Worm (Caenorhabditis elegans) whole organism, L2 larva: Measurements from ENCODE around the gene mig-13.
A peak's percentile ranks its signal among the peaks of the same experiment; 100 is the strongest.

Experiments
- C34F6.9 ChIP-seq: fragments of 150-350 bp; optimal IDR thresholded peaks from 2 replicates; lab custom pipeline; 2014; ENCODE audit warnings: missing biosample characterization, missing genetic modification characterization
- F13H6.1 ChIP-seq: sonication (generic microtip); optimal IDR thresholded peaks from 2 replicates; lab custom pipeline; 2016; ENCODE audit warnings: missing genetic modification characterization, missing compliant biosample characterization
- R02D3.7 ChIP-seq: fragments of 150-350 bp; optimal IDR thresholded peaks from 2 replicates; lab custom pipeline; 2014; ENCODE audit warnings: missing biosample characterization, missing genetic modification characterization
- Y55F3AM.14 ChIP-seq: fragments of 200-800 bp; sonication (Bioruptor generic); optimal IDR thresholded peaks from 2 replicates; lab custom pipeline; 2018; ENCODE audit warnings: mild to moderate bottlenecking, missing genetic modification characterization, missing compliant biosample characterization
- ZK546.5 ChIP-seq: sonication (generic microtip); optimal IDR thresholded peaks from 2 replicates; lab custom pipeline; 2017; ENCODE audit warnings: missing biosample characterization, missing genetic modification characterization
- alr-1 ChIP-seq: fragments of 150-350 bp; optimal IDR thresholded peaks from 2 replicates; lab custom pipeline; 2014; ENCODE audit warnings: missing biosample characterization, missing genetic modification characterization
- aly-2 ChIP-seq: fragments of 150-350 bp; optimal IDR thresholded peaks from 2 replicates; lab custom pipeline; 2014; ENCODE audit warnings: missing biosample characterization, missing genetic modification characterization
- ama-1 ChIP-seq: fragments of 150-350 bp; optimal IDR thresholded peaks from 2 replicates; lab custom pipeline; 2018; ENCODE audit warnings: inconsistent platforms
- blmp-1 ChIP-seq: sonication (generic microtip); optimal IDR thresholded peaks from 2 replicates; lab custom pipeline; 2017; ENCODE audit warnings: missing genetic modification characterization, mild to moderate bottlenecking, missing compliant biosample characterization, antibody characterized with exemption, moderate library complexity; ENCODE audit not compliant: insufficient read depth
- ceh-16 ChIP-seq: fragments of 150-350 bp; optimal IDR thresholded peaks from 2 replicates; lab custom pipeline; 2014; ENCODE audit warnings: missing biosample characterization, missing genetic modification characterization
- ceh-82 ChIP-seq: fragments of 150-350 bp; optimal IDR thresholded peaks from 2 replicates; lab custom pipeline; 2014; ENCODE audit warnings: missing biosample characterization, missing genetic modification characterization
- crh-2 ChIP-seq: sonication (generic microtip); optimal IDR thresholded peaks from 2 replicates; lab custom pipeline; 2017; ENCODE audit warnings: missing biosample characterization, missing genetic modification characterization
- dmd-4 ChIP-seq: sonication (generic microtip); optimal IDR thresholded peaks from 2 replicates; lab custom pipeline; 2017; ENCODE audit warnings: missing biosample characterization, missing genetic modification characterization
- egl-27 ChIP-seq: sonication (generic microtip); optimal IDR thresholded peaks from 3 replicates; lab custom pipeline; 2017; ENCODE audit warnings: missing biosample characterization, missing genetic modification reagents, missing genetic modification characterization
- elt-1 ChIP-seq: fragments of 150-350 bp; optimal IDR thresholded peaks from 2 replicates; lab custom pipeline; 2014; ENCODE audit warnings: missing biosample characterization, missing genetic modification characterization
- elt-3 ChIP-seq: sonication (generic microtip); optimal IDR thresholded peaks from 2 replicates; lab custom pipeline; 2017; ENCODE audit warnings: missing biosample characterization, missing genetic modification characterization
- fos-1 ChIP-seq: fragments of 150-350 bp; optimal IDR thresholded peaks from 2 replicates; lab custom pipeline; 2014; ENCODE audit warnings: missing biosample characterization, missing genetic modification characterization
- gmeb-1 ChIP-seq: fragments of 150-350 bp; optimal IDR thresholded peaks from 2 replicates; lab custom pipeline; 2014; ENCODE audit warnings: missing biosample characterization, missing genetic modification characterization
- lin-11 ChIP-seq: fragments of 150-350 bp; sonication (generic microtip); optimal IDR thresholded peaks from 2 replicates; lab custom pipeline; 2014; ENCODE audit warnings: missing biosample characterization, missing genetic modification characterization, inconsistent platforms, mixed read lengths
- lin-13 ChIP-seq: fragments of 150-350 bp; optimal IDR thresholded peaks from 2 replicates; lab custom pipeline; 2014; ENCODE audit warnings: missing biosample characterization, missing genetic modification reagents, missing genetic modification characterization
- lin-39 ChIP-seq: fragments of 150-350 bp; optimal IDR thresholded peaks from 2 replicates; lab custom pipeline; 2014; ENCODE audit warnings: missing biosample characterization, missing genetic modification reagents, missing genetic modification characterization
- lsy-2 ChIP-seq, 2 experiments: fragments of 150-350 bp in 1 of 2; sonication (generic microtip) in 1 of 2; optimal IDR thresholded peaks; 2 replicates each; lab custom pipeline; 2014 to 2017; ENCODE audit warnings: missing biosample characterization in 2 of 2, missing genetic modification characterization in 2 of 2
- mab-5 ChIP-seq: fragments of 150-350 bp; optimal IDR thresholded peaks from 2 replicates; lab custom pipeline; 2014; ENCODE audit warnings: missing biosample characterization, missing genetic modification characterization
- mbf-1 ChIP-seq: sonication (generic microtip); optimal IDR thresholded peaks from 2 replicates; lab custom pipeline; 2017; ENCODE audit warnings: missing biosample characterization, missing genetic modification characterization
- mdl-1 ChIP-seq, 2 experiments: fragments of 150-350 bp in 1 of 2; sonication (generic microtip) in 1 of 2; optimal IDR thresholded peaks; 2 replicates each; lab custom pipeline; 2017; ENCODE audit warnings: missing biosample characterization in 2 of 2, missing genetic modification characterization in 2 of 2
- nhr-10 ChIP-seq: sonication (generic microtip); optimal IDR thresholded peaks from 2 replicates; lab custom pipeline; 2017; ENCODE audit warnings: missing biosample characterization, missing genetic modification characterization
- nhr-11 ChIP-seq: fragments of 150-350 bp; optimal IDR thresholded peaks from 2 replicates; lab custom pipeline; 2014; ENCODE audit warnings: missing biosample characterization, missing genetic modification characterization
- nhr-12 ChIP-seq: fragments of 150-350 bp; optimal IDR thresholded peaks from 2 replicates; lab custom pipeline; 2014; ENCODE audit warnings: missing biosample characterization, missing genetic modification characterization
- nhr-129 ChIP-seq: fragments of 150-350 bp; optimal IDR thresholded peaks from 2 replicates; lab custom pipeline; 2014; ENCODE audit warnings: missing biosample characterization, missing genetic modification characterization
- nhr-21 ChIP-seq: fragments of 150-350 bp; optimal IDR thresholded peaks from 2 replicates; lab custom pipeline; 2014; ENCODE audit warnings: missing biosample characterization, missing genetic modification characterization
- nhr-23 ChIP-seq: fragments of 150-350 bp; optimal IDR thresholded peaks from 2 replicates; lab custom pipeline; 2014; ENCODE audit warnings: missing biosample characterization, missing genetic modification reagents, missing genetic modification characterization
- nhr-237 ChIP-seq: fragments of 150-350 bp; optimal IDR thresholded peaks from 2 replicates; lab custom pipeline; 2014; ENCODE audit warnings: missing biosample characterization, missing genetic modification characterization
- nhr-25 ChIP-seq: fragments of 150-350 bp; sonication (generic microtip); optimal IDR thresholded peaks from 3 replicates; lab custom pipeline; 2014; ENCODE audit warnings: missing biosample characterization, missing genetic modification characterization
- nhr-6 ChIP-seq: fragments of 150-350 bp; optimal IDR thresholded peaks from 2 replicates; lab custom pipeline; 2014; ENCODE audit warnings: missing biosample characterization, missing genetic modification characterization
- nhr-77 ChIP-seq: fragments of 150-350 bp; optimal IDR thresholded peaks from 2 replicates; lab custom pipeline; 2014; ENCODE audit warnings: missing biosample characterization, missing genetic modification characterization
- peb-1 ChIP-seq: fragments of 150-350 bp; optimal IDR thresholded peaks from 2 replicates; lab custom pipeline; 2014; ENCODE audit warnings: missing biosample characterization, missing genetic modification characterization
- sem-4 ChIP-seq: fragments of 150-350 bp; optimal IDR thresholded peaks from 2 replicates; lab custom pipeline; 2014; ENCODE audit warnings: missing biosample characterization, missing genetic modification reagents, missing genetic modification characterization
- skn-1 ChIP-seq: sonication (generic microtip); optimal IDR thresholded peaks from 2 replicates; lab custom pipeline; 2017; ENCODE audit warnings: missing biosample characterization, missing genetic modification characterization
- sma-3 ChIP-seq: sonication (generic microtip); optimal IDR thresholded peaks from 2 replicates; lab custom pipeline; 2016; ENCODE audit warnings: missing genetic modification reagents, missing genetic modification characterization, missing compliant biosample characterization
- sma-9 ChIP-seq, 2 experiments: fragments of 150-350 bp in 1 of 2; sonication (generic microtip) in 1 of 2; optimal IDR thresholded peaks; 2 replicates each; lab custom pipeline; 2014 to 2016; ENCODE audit warnings: missing genetic modification characterization in 2 of 2, mild to moderate bottlenecking in 1 of 2, missing biosample characterization in 1 of 2, missing compliant biosample characterization in 1 of 2, missing genetic modification reagents in 1 of 2, moderate library complexity in 1 of 2
- snpc-4 ChIP-seq: fragments of 150-350 bp; optimal IDR thresholded peaks from 2 replicates; lab custom pipeline; 2014; ENCODE audit warnings: missing biosample characterization, missing genetic modification characterization
- unc-39 ChIP-seq: fragments of 150-350 bp; optimal IDR thresholded peaks from 2 replicates; lab custom pipeline; 2014; ENCODE audit warnings: missing biosample characterization, missing genetic modification characterization
- unc-55 ChIP-seq: fragments of 150-350 bp; sonication (generic microtip); optimal IDR thresholded peaks from 3 replicates; lab custom pipeline; 2014; ENCODE audit warnings: missing biosample characterization, missing genetic modification reagents, missing genetic modification characterization
- unc-62 ChIP-seq: fragments of 150-350 bp; optimal IDR thresholded peaks from 2 replicates; lab custom pipeline; 2014; ENCODE audit warnings: missing biosample characterization, missing genetic modification reagents, missing genetic modification characterization
- zag-1 ChIP-seq: fragments of 150-350 bp; optimal IDR thresholded peaks from 2 replicates; lab custom pipeline; 2014; ENCODE audit warnings: missing biosample characterization, missing genetic modification characterization
- ztf-1 ChIP-seq: fragments of 200-800 bp; sonication (Bioruptor generic); conservative IDR thresholded peaks from 2 replicates; pipeline ENCODE4 v1.3.6; 2022; ENCODE audit warnings: missing genetic modification characterization, missing compliant biosample characterization
- ztf-11 ChIP-seq: sonication (generic microtip); optimal IDR thresholded peaks from 2 replicates; lab custom pipeline; 2017; ENCODE audit warnings: missing biosample characterization, missing genetic modification characterization
- ztf-4 ChIP-seq: fragments of 150-350 bp; optimal IDR thresholded peaks from 2 replicates; lab custom pipeline; 2014; ENCODE audit warnings: missing biosample characterization, missing genetic modification characterization

Gene mig-13

ce11 chrX:4818252-4818651, 18.3 kb upstream of the mig-13 start, which contains the start of gene R08E3.3:
R08E3.3 (plus strand) TSS chrX:4818593.
- TF ChIP-seq nhr-10 (tag; lab: Kevin White, UChicago) (no peak), elt-3 (tag; lab: Kevin White, UChicago) (no peak), nhr-237 (tag; lab: Kevin White, UChicago) (no peak), sma-3 (GFP tag; lab: Kevin White, UChicago) (peak; percentile 3), Y55F3AM.14 (GFP tag; lab: Kevin White, UChicago) (no peak), nhr-77 (no peak), nhr-129 (tag; lab: Kevin White, UChicago) (peak; percentile 47), R02D3.7 (tag; lab: Kevin White, UChicago) (no peak), ztf-4 (tag; lab: Kevin White, UChicago) (no peak), egl-27 (tag; lab: Kevin White, UChicago) (no peak), skn-1 (tag; lab: Kevin White, UChicago) (no peak), crh-2 (tag; lab: Kevin White, UChicago) (peak; percentile 40), unc-62 (GFP tag; lab: Kevin White, UChicago) (no peak), zag-1 (tag; lab: Kevin White, UChicago) (no peak), dmd-4 (tag; lab: Kevin White, UChicago) (no peak), nhr-11 (no peak), peb-1 (tag; lab: Kevin White, UChicago) (no peak), nhr-12 (tag; lab: Kevin White, UChicago) (no peak), ztf-1 (GFP tag; lab: Robert Waterston, UW) (no peak), blmp-1 (tag; lab: Kevin White, UChicago) (no peak), sma-9 (GFP tag; optimal IDR thresholded peaks at IDR 0.05; lab: Kevin White, UChicago) (peak; percentile 9), sma-9 (tag; optimal IDR thresholded peaks at IDR 0.05; lab: Kevin White, UChicago) (no peak), snpc-4 (tag; lab: Kevin White, UChicago) (no peak), fos-1 (tag; lab: Kevin White, UChicago) (no peak), nhr-6 (tag; lab: Kevin White, UChicago) (no peak), mdl-1 (tag; optimal IDR thresholded peaks at IDR 0.05; lab: Kevin White, UChicago) (no peak), sem-4 (no peak), gmeb-1 (tag; lab: Kevin White, UChicago) (peak; percentile 37), lsy-2 (tag; optimal IDR thresholded peaks at IDR 0.05; lab: Kevin White, UChicago) (peak; percentile 84 to 97), ztf-11 (tag; lab: Kevin White, UChicago) (no peak), elt-1 (tag; lab: Kevin White, UChicago) (no peak), unc-39 (tag; lab: Kevin White, UChicago) (no peak), F13H6.1 (tag; lab: Kevin White, UChicago) (no peak), mab-5 (tag; lab: Kevin White, UChicago) (no peak), aly-2 (no peak), nhr-23 (no peak), ZK546.5 (tag; lab: Kevin White, UChicago) (no peak), unc-55 (GFP tag; lab: Kevin White, UChicago) (peak; percentile 43), ceh-82 (no peak), lin-13 (GFP tag; lab: Kevin White, UChicago) (no peak), ceh-16 (no peak), C34F6.9 (tag; lab: Kevin White, UChicago) (peak; percentile 41), mbf-1 (tag; lab: Kevin White, UChicago) (no peak), ama-1 (lab: Kevin White, UChicago) (no peak), nhr-25 (tag; lab: Kevin White, UChicago) (no peak), nhr-21 (tag; lab: Kevin White, UChicago) (peak; percentile 4), lin-39 (tag; lab: Kevin White, UChicago) (no peak), lin-11 (tag; lab: Kevin White, UChicago) (no peak), alr-1 (tag; lab: Kevin White, UChicago) (no peak)
